Fruit fly (Drosophila melanogaster): ENCODE results near the gene CG1316.

Gene CG1316

DNA sequence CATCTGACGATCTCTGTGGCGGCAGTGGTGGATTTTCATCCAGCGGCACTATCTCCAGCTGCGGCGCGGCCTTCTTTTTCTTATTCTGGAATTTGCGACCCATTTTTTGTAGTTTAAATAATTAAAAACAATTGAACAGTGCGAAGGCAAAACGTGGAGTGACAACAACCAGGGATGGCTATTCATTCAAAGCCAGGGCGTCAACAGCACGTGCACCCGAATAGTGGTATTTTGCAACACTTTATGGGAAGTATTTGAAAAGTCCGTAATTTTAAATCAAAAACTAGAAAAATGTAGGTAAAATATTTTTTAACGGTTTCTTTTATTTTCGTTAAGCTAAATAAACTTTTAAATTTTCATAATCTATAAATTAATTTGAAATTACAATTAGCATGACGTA lies 1.0 kb upstream of the CG1316 start, which contains the start of gene CG11583 (continued):
- no peak for TF ChIP-seq CG5180 (GFP tag; optimal IDR thresholded peaks at IDR 0.05)
- TF ChIP-seq Trl (optimal IDR thresholded peaks at IDR 0.05), result no peak
- TF ChIP-seq Trl (GFP tag; optimal IDR thresholded peaks at IDR 0.05), result peak; percentile 34
- TF ChIP-seq Fer1 (GFP tag; optimal IDR thresholded peaks at IDR 0.05), result peak; percentile 42
- no peak for TF ChIP-seq pan (optimal IDR thresholded peaks at IDR 0.05)
- TF ChIP-seq pan (GFP tag; optimal IDR thresholded peaks at IDR 0.05 in 1 of 2, IDR thresholded peaks at IDR 0.05 in 1 of 2), result peak in 1 of 2 experiments; percentile 17
- no peak for TF ChIP-seq hkb (optimal IDR thresholded peaks at IDR 0.05)
- TF ChIP-seq hkb (GFP tag; IDR thresholded peaks at IDR 0.05), result peak; percentile 16; the same call in 1 of the 2 replicates
- peak; percentile 36 for TF ChIP-seq ind (GFP tag; optimal IDR thresholded peaks at IDR 0.05)
- peak; percentile 60 for TF ChIP-seq pho (GFP tag; optimal IDR thresholded peaks at IDR 0.05)
- no peak for TF ChIP-seq Ravus (GFP tag; IDR thresholded peaks at IDR 0.05)
- no peak for TF ChIP-seq stc (GFP tag; IDR thresholded peaks at IDR 0.05)
- no peak for TF ChIP-seq CG4360 (GFP tag; IDR thresholded peaks at IDR 0.05)
- peak; percentile 48; the same call in 1 of the 2 replicates for TF ChIP-seq NFAT (GFP tag; IDR thresholded peaks at IDR 0.05)
- no peak for TF ChIP-seq sqz (GFP tag; optimal IDR thresholded peaks at IDR 0.05)
- peak; percentile 35 for TF ChIP-seq Dad (GFP tag; optimal IDR thresholded peaks at IDR 0.05)
- TF ChIP-seq Oaz (GFP tag; IDR thresholded peaks at IDR 0.05), result no peak
- no peak for TF ChIP-seq CG3726 (GFP tag; IDR thresholded peaks at IDR 0.05)
- no peak for TF ChIP-seq MTF-1 (GFP tag; optimal IDR thresholded peaks at IDR 0.05; ENCODE audit: borderline replicate concordance)
- TF ChIP-seq Dref (GFP tag; IDR thresholded peaks at IDR 0.05), result peak; percentile 38; the same call in 1 of the 2 replicates
- TF ChIP-seq gro (GFP tag; optimal IDR thresholded peaks at IDR 0.05), result peak; percentile 73
- TF ChIP-seq chif (GFP tag; optimal IDR thresholded peaks at IDR 0.05), result peak; percentile 21 to 38
- peak; percentile 17 for TF ChIP-seq CG3163 (GFP tag; optimal IDR thresholded peaks at IDR 0.05)
- TF ChIP-seq CG5245 (GFP tag; optimal IDR thresholded peaks at IDR 0.05), result peak; percentile 15
- TF ChIP-seq Stat92E (GFP tag; optimal IDR thresholded peaks at IDR 0.05), result peak in 1 of 3 experiments; percentile 55
- TF ChIP-seq CG17802 (tag; optimal IDR thresholded peaks at IDR 0.05), result no peak
- peak; percentile 34; the same call in 1 of the 2 replicates for TF ChIP-seq vvl (GFP tag; IDR thresholded peaks at IDR 0.05)
- TF ChIP-seq Lhr (GFP tag; optimal IDR thresholded peaks at IDR 0.05), result no peak
- peak; percentile 83 for TF ChIP-seq MESR4 (GFP tag; optimal IDR thresholded peaks at IDR 0.05)
- TF ChIP-seq CG3281 (GFP tag; optimal IDR thresholded peaks at IDR 0.05), result peak; percentile 86
- TF ChIP-seq CG12391 (tag; optimal IDR thresholded peaks at IDR 0.05), result peak; percentile 48
- TF ChIP-seq maf-S (GFP tag; optimal IDR thresholded peaks at IDR 0.05), result peak; percentile 34
- peak; percentile 55 for TF ChIP-seq CG1647 (GFP tag; optimal IDR thresholded peaks at IDR 0.05)
- TF ChIP-seq Hr51 (GFP tag; optimal IDR thresholded peaks at IDR 0.05), result peak in 1 of 2 experiments; percentile 32
- TF ChIP-seq cwo (GFP tag; optimal IDR thresholded peaks at IDR 0.05), result peak; percentile 93
- no peak for TF ChIP-seq Oli (tag; optimal IDR thresholded peaks at IDR 0.05)
- TF ChIP-seq CG2120 (GFP tag; optimal IDR thresholded peaks at IDR 0.05), result peak; percentile 73
- no peak for TF ChIP-seq chinmo (GFP tag; IDR thresholded peaks at IDR 0.05; ENCODE audit: partially characterized antibody)
- peak; percentile 54 for TF ChIP-seq B-H2 (GFP tag; optimal IDR thresholded peaks at IDR 0.05)
- TF ChIP-seq CG13287 (GFP tag; IDR thresholded peaks at IDR 0.05; ENCODE audit: partially characterized antibody), result peak; percentile 38; the same call in 1 of the 2 replicates
- peak; percentile 89 for TF ChIP-seq MBD-R2 (GFP tag; IDR thresholded peaks at IDR 0.05)
- peak; percentile 61; the same call in 1 of the 3 replicates for TF ChIP-seq CG11456 (GFP tag; IDR thresholded peaks at IDR 0.05)
- peak; percentile 30 for TF ChIP-seq twi (tag; optimal IDR thresholded peaks at IDR 0.05)
- TF ChIP-seq bab2 (GFP tag; optimal IDR thresholded peaks at IDR 0.05), result peak; percentile 13
- TF ChIP-seq peb (GFP tag; IDR thresholded peaks at IDR 0.05), result no peak
- TF ChIP-seq CG11093 (GFP tag; IDR thresholded peaks at IDR 0.05), result no peak
- TF ChIP-seq CG12942 (GFP tag; optimal IDR thresholded peaks at IDR 0.05), result peak; percentile 24
- TF ChIP-seq Mad (GFP tag; optimal IDR thresholded peaks at IDR 0.05), result peak; percentile 24
- peak; percentile 45 for TF ChIP-seq fu2 (GFP tag; optimal IDR thresholded peaks at IDR 0.05)
- TF ChIP-seq Rfx (GFP tag; IDR thresholded peaks at IDR 0.05), result peak; percentile 58
- peak; percentile 46 for TF ChIP-seq CG17829 (tag; optimal IDR thresholded peaks at IDR 0.05)
